Fruit fly (Drosophila melanogaster) whole organism, embryonic: Measurements from ENCODE around the gene Ddc.
A peak's percentile ranks its signal among the peaks of the same experiment; 100 is the strongest.

Experiments
- ATbp ChIP-seq: fragments of 200-800 bp; sonication (Bioruptor generic); optimal IDR thresholded peaks from 2 replicates; lab custom pipeline; 2017; ENCODE audit warnings: missing biosample characterization, mild to moderate bottlenecking, missing genetic modification characterization, missing genetic modification reagents
- Adf1 ChIP-seq: fragments of 200-800 bp; sonication (Bioruptor generic); IDR thresholded peaks from 2 replicates; pipeline ENCODE4 v1.3.6; 2022; ENCODE audit warnings: missing biosample characterization, missing genetic modification characterization
- Atf3 ChIP-seq: fragments of 200-800 bp; sonication (Bioruptor generic); optimal IDR thresholded peaks from 3 replicates; lab custom pipeline; 2016; ENCODE audit warnings: missing biosample characterization, missing genetic modification characterization
- CG10654 ChIP-seq: fragments of 200-800 bp; sonication (Bioruptor generic); optimal IDR thresholded peaks from 2 replicates; lab custom pipeline; 2016; ENCODE audit warnings: missing biosample characterization, missing genetic modification characterization
- CG11247 ChIP-seq: fragments of 200-800 bp; sonication (Bioruptor generic); IDR thresholded peaks from 2 replicates; pipeline ENCODE4 v1.3.6; 2022; ENCODE audit warnings: missing biosample characterization, missing genetic modification characterization
- CG12744 ChIP-seq: fragments of 200-800 bp; sonication (Bioruptor generic); optimal IDR thresholded peaks from 2 replicates; lab custom pipeline; 2016; ENCODE audit warnings: missing biosample characterization, missing genetic modification characterization
- CG17359 ChIP-seq: fragments of 200-800 bp; sonication (Bioruptor generic); optimal IDR thresholded peaks from 3 replicates; lab custom pipeline; 2018; ENCODE audit warnings: missing biosample characterization, mild to moderate bottlenecking, missing genetic modification characterization, moderate library complexity
- CG17829 ChIP-seq: fragments of 200-800 bp; optimal IDR thresholded peaks from 2 replicates; lab custom pipeline; 2019; ENCODE audit warnings: missing biosample characterization, mild to moderate bottlenecking, missing genetic modification characterization, moderate library complexity
- CG17912 ChIP-seq: fragments of 200-800 bp; sonication (Bioruptor generic); optimal IDR thresholded peaks from 2 replicates; lab custom pipeline; 2018; ENCODE audit warnings: missing biosample characterization, mild to moderate bottlenecking, missing genetic modification characterization
- CG31441 ChIP-seq: fragments of 200-800 bp; sonication (Bioruptor generic); IDR thresholded peaks from 2 replicates; pipeline ENCODE4 v1.3.6; 2022; ENCODE audit warnings: missing biosample characterization, missing genetic modification characterization
- CG32532 ChIP-seq: fragments of 200-800 bp; sonication (Bioruptor generic); IDR thresholded peaks from 2 replicates; pipeline ENCODE4 v1.3.6; 2022; ENCODE audit warnings: missing biosample characterization, missing genetic modification characterization
- CG33557 ChIP-seq: fragments of 200-800 bp; sonication (Bioruptor generic); optimal IDR thresholded peaks from 2 replicates; lab custom pipeline; 2019; ENCODE audit warnings: missing biosample characterization, mild to moderate bottlenecking, missing genetic modification characterization, moderate library complexity
- CG34376 ChIP-seq: fragments of 200-800 bp; sonication (Bioruptor generic); optimal IDR thresholded peaks from 2 replicates; lab custom pipeline; 2018; ENCODE audit warnings: missing biosample characterization, mild to moderate bottlenecking, missing genetic modification characterization
- CG4328 ChIP-seq: fragments of 200-800 bp; sonication (Bioruptor generic); optimal IDR thresholded peaks from 3 replicates; lab custom pipeline; 2017; ENCODE audit warnings: missing biosample characterization, missing genetic modification reagents, missing genetic modification characterization
- CG4617 ChIP-seq: fragments of 200-800 bp; sonication (Bioruptor generic); optimal IDR thresholded peaks from 3 replicates; lab custom pipeline; 2016; ENCODE audit warnings: missing biosample characterization, missing genetic modification characterization, borderline replicate concordance
- CG6272 ChIP-seq: fragments of 200-800 bp; sonication (Bioruptor generic); IDR thresholded peaks from 2 replicates; pipeline ENCODE4 v1.3.6; 2022; ENCODE audit warnings: missing biosample characterization, missing genetic modification characterization
- CG6683 ChIP-seq: fragments of 200-800 bp; sonication (Bioruptor generic); optimal IDR thresholded peaks from 2 replicates; lab custom pipeline; 2017; ENCODE audit warnings: missing biosample characterization, mild to moderate bottlenecking, missing genetic modification characterization, missing genetic modification reagents
- CG9215 ChIP-seq: fragments of 200-800 bp; sonication (Bioruptor generic); IDR thresholded peaks from 2 replicates; pipeline ENCODE4 v1.3.6; 2022; ENCODE audit warnings: missing biosample characterization, missing genetic modification characterization
- CG9437 ChIP-seq: fragments of 200-800 bp; sonication (Bioruptor generic); optimal IDR thresholded peaks from 2 replicates; lab custom pipeline; 2018; ENCODE audit warnings: missing biosample characterization, mild to moderate bottlenecking, missing genetic modification characterization
- CG9817 ChIP-seq: fragments of 200-800 bp; sonication (Bioruptor generic); optimal IDR thresholded peaks from 2 replicates; lab custom pipeline; 2018; ENCODE audit warnings: missing biosample characterization, mild to moderate bottlenecking, missing genetic modification characterization, moderate library complexity
- Doc2 ChIP-seq: fragments of 200-800 bp; sonication (Bioruptor generic); IDR thresholded peaks from 2 replicates; pipeline ENCODE4 v1.3.6; 2022; ENCODE audit warnings: missing biosample characterization, missing genetic modification characterization
- Hmx ChIP-seq: fragments of 200-800 bp; sonication (Bioruptor generic); optimal IDR thresholded peaks from 2 replicates; lab custom pipeline; 2016; ENCODE audit warnings: missing biosample characterization, missing genetic modification characterization
- Hr39 ChIP-seq: fragments of >200 bp; optimal IDR thresholded peaks from 2 replicates; lab custom pipeline; 2017
- MBD-R2 ChIP-seq: fragments of 200-800 bp; sonication (Bioruptor generic); IDR thresholded peaks from 2 replicates; pipeline ENCODE4 v1.3.6; 2022; ENCODE audit warnings: missing biosample characterization, missing genetic modification characterization
- Max ChIP-seq: fragments of 200-800 bp; sonication (Bioruptor generic); optimal IDR thresholded peaks from 2 replicates; lab custom pipeline; 2016; ENCODE audit warnings: missing biosample characterization, mild to moderate bottlenecking, missing genetic modification characterization
- NFAT ChIP-seq: fragments of 200-800 bp; sonication (Bioruptor generic); IDR thresholded peaks from 2 replicates; pipeline ENCODE4 v1.3.6; 2022; ENCODE audit warnings: missing biosample characterization, missing genetic modification characterization
- NK7.1 ChIP-seq: fragments of 200-800 bp; sonication (Bioruptor generic); optimal IDR thresholded peaks from 3 replicates; lab custom pipeline; 2016; ENCODE audit warnings: missing biosample characterization, missing genetic modification characterization
- Nf-YC ChIP-seq: fragments of 200-800 bp; optimal IDR thresholded peaks from 3 replicates; lab custom pipeline; 2019; ENCODE audit warnings: missing biosample characterization, mild to moderate bottlenecking, missing genetic modification characterization, moderate library complexity
- Oli ChIP-seq: fragments of 200-800 bp; sonication (Bioruptor generic); optimal IDR thresholded peaks from 2 replicates; lab custom pipeline; 2018; ENCODE audit warnings: missing biosample characterization, mild to moderate bottlenecking, missing genetic modification characterization, moderate library complexity
- PHDP ChIP-seq: fragments of 200-800 bp; sonication (Bioruptor generic); optimal IDR thresholded peaks from 3 replicates; lab custom pipeline; 2018; ENCODE audit warnings: missing biosample characterization, mild to moderate bottlenecking, missing genetic modification characterization, moderate library complexity
- Xbp1 ChIP-seq: fragments of 200-800 bp; sonication (Bioruptor generic); optimal IDR thresholded peaks from 3 replicates; lab custom pipeline; 2016; ENCODE audit warnings: missing biosample characterization, mild to moderate bottlenecking, missing genetic modification characterization
- ara ChIP-seq: fragments of 200-800 bp; sonication (Bioruptor generic); IDR thresholded peaks from 2 replicates; pipeline ENCODE4 v1.3.6; 2022; ENCODE audit warnings: missing biosample characterization, missing genetic modification characterization
- az2 ChIP-seq: fragments of 200-800 bp; sonication (Bioruptor generic); optimal IDR thresholded peaks from 3 replicates; lab custom pipeline; 2016; ENCODE audit warnings: missing biosample characterization, missing genetic modification characterization
- chinmo ChIP-seq: fragments of 200-800 bp; sonication (Bioruptor generic); IDR thresholded peaks from 4 replicates; pipeline ENCODE4 v1.3.6; 2022; ENCODE audit warnings: missing biosample characterization, missing genetic modification characterization; ENCODE audit not compliant: partially characterized antibody
- ci ChIP-seq: fragments of 200-800 bp; sonication (Bioruptor generic); IDR thresholded peaks from 3 replicates; pipeline ENCODE4 v1.3.6; 2022; ENCODE audit warnings: missing biosample characterization, missing genetic modification characterization
- crc ChIP-seq: fragments of 200-800 bp; sonication (Bioruptor generic); optimal IDR thresholded peaks from 2 replicates; lab custom pipeline; 2016; ENCODE audit warnings: missing biosample characterization, missing genetic modification characterization
- crol ChIP-seq: fragments of 200-800 bp; sonication (Bioruptor generic); IDR thresholded peaks from 2 replicates; pipeline ENCODE4 v1.3.6; 2022; ENCODE audit warnings: missing biosample characterization, missing genetic modification characterization
- crp ChIP-seq, 2 experiments: fragments of 200-800 bp; sonication (Bioruptor generic); optimal IDR thresholded peaks; 2 replicates in 1 of 2; 3 replicates in 1 of 2; lab custom pipeline; 2017; ENCODE audit warnings: missing biosample characterization in 2 of 2, missing genetic modification characterization in 2 of 2, mild to moderate bottlenecking in 1 of 2, moderate library complexity in 1 of 2
- fd3F ChIP-seq: fragments of 200-800 bp; sonication (Bioruptor generic); optimal IDR thresholded peaks from 2 replicates; lab custom pipeline; 2018; ENCODE audit warnings: missing biosample characterization, mild to moderate bottlenecking, missing genetic modification characterization, moderate library complexity
- fd96Cb ChIP-seq: fragments of 200-800 bp; sonication (Bioruptor generic); optimal IDR thresholded peaks from 2 replicates; lab custom pipeline; 2018; ENCODE audit warnings: missing biosample characterization, mild to moderate bottlenecking, missing genetic modification characterization, moderate library complexity
- gcm ChIP-seq: fragments of 200-800 bp; sonication (Bioruptor generic); optimal IDR thresholded peaks from 2 replicates; lab custom pipeline; 2019; ENCODE audit warnings: missing biosample characterization, mild to moderate bottlenecking, missing genetic modification characterization, moderate library complexity
- lilli ChIP-seq: fragments of 200-800 bp; sonication (Bioruptor generic); optimal IDR thresholded peaks from 3 replicates; lab custom pipeline; 2016; ENCODE audit warnings: missing biosample characterization, missing genetic modification characterization
- luna ChIP-seq: fragments of 200-800 bp; sonication (Bioruptor generic); optimal IDR thresholded peaks from 2 replicates; lab custom pipeline; 2016; ENCODE audit warnings: missing biosample characterization, missing genetic modification characterization
- oc ChIP-seq: fragments of 200-800 bp; sonication (Bioruptor generic); optimal IDR thresholded peaks from 2 replicates; lab custom pipeline; 2018; ENCODE audit warnings: missing biosample characterization, mild to moderate bottlenecking, missing genetic modification characterization, moderate library complexity
- pan ChIP-seq, 4 experiments: fragments of >200 bp in 3 of 4; fragments of 200-800 bp in 1 of 4; sonication (Bioruptor generic) in 1 of 4; optimal IDR thresholded peaks in 3 of 4; IDR thresholded peaks in 1 of 4; 2 replicates each; pipeline versions ENCODE4 v1.3.6 to Lab custom; 2017 to 2022; ENCODE audit warnings: missing biosample characterization in 2 of 4, missing genetic modification characterization in 2 of 4, mixed read lengths in 1 of 4
- pnt ChIP-seq: fragments of 200-800 bp; sonication (Bioruptor generic); optimal IDR thresholded peaks from 3 replicates; lab custom pipeline; 2016; ENCODE audit warnings: missing biosample characterization, missing genetic modification characterization
- pros ChIP-seq: fragments of 200-800 bp; sonication (Bioruptor generic); optimal IDR thresholded peaks from 3 replicates; lab custom pipeline; 2019; ENCODE audit warnings: missing biosample characterization, mild to moderate bottlenecking, missing genetic modification characterization, moderate library complexity
- pzg ChIP-seq: fragments of 200-800 bp; sonication (Bioruptor generic); optimal IDR thresholded peaks from 3 replicates; lab custom pipeline; 2018; ENCODE audit warnings: missing biosample characterization, mild to moderate bottlenecking, missing genetic modification characterization, moderate library complexity
- schlank ChIP-seq: fragments of 200-800 bp; sonication (Bioruptor generic); optimal IDR thresholded peaks from 2 replicates; lab custom pipeline; 2018; ENCODE audit warnings: missing biosample characterization, mild to moderate bottlenecking, missing genetic modification characterization
- trh ChIP-seq: fragments of 200-800 bp; sonication (Bioruptor generic); optimal IDR thresholded peaks from 2 replicates; lab custom pipeline; 2016; ENCODE audit warnings: missing biosample characterization, missing genetic modification characterization
- zfh2 ChIP-seq: fragments of 200-800 bp; sonication (Bioruptor generic); optimal IDR thresholded peaks from 2 replicates; lab custom pipeline; 2016; ENCODE audit warnings: missing biosample characterization, missing genetic modification characterization

Ddc gene

dm6 chr2L:19126888-19127287, 6.8 kb upstream of the Ddc start (continued):
- TF ChIP-seq crp (GFP tag; optimal IDR thresholded peaks at IDR 0.05; lab: Kevin White, UChicago) = peak; percentile 66 to 91
- TF ChIP-seq CG17359 (tag; lab: Kevin White, UChicago) = peak; percentile 28
- TF ChIP-seq CG34376 = peak; percentile 20
- TF ChIP-seq CG17829 (tag; lab: Kevin White, UChicago) = peak; percentile 65
- TF ChIP-seq PHDP (tag; lab: Kevin White, UChicago) = peak; percentile 71
- TF ChIP-seq ATbp (GFP tag; lab: Kevin White, UChicago) = peak; percentile 32
- peak; percentile 25 for TF ChIP-seq Max (GFP tag; lab: Kevin White, UChicago)
- peak; percentile 63 for TF ChIP-seq fd3F
- TF ChIP-seq Atf3 (GFP tag; lab: Kevin White, UChicago) = no peak
- peak; percentile 83 for TF ChIP-seq CG9817
- TF ChIP-seq Oli (tag; lab: Kevin White, UChicago) = peak; percentile 71
- peak; percentile 35 for TF ChIP-seq Adf1 (GFP tag; lab: Robert Waterston, UW)
- TF ChIP-seq luna (GFP tag; lab: Kevin White, UChicago) = no peak
- no peak for TF ChIP-seq NK7.1 (GFP tag; lab: Kevin White, UChicago)
- peak; percentile 60 for TF ChIP-seq az2 (GFP tag; lab: Kevin White, UChicago)
- TF ChIP-seq CG12744 (GFP tag; lab: Kevin White, UChicago) = no peak
- TF ChIP-seq Nf-YC (tag; lab: Kevin White, UChicago) = peak; percentile 70
- no peak for TF ChIP-seq Hmx (GFP tag; lab: Kevin White, UChicago)
- peak; percentile 34 for TF ChIP-seq CG4617 (GFP tag; lab: Kevin White, UChicago)
- TF ChIP-seq Xbp1 (GFP tag; lab: Kevin White, UChicago) = peak; percentile 63
- TF ChIP-seq chinmo = no peak
- TF ChIP-seq schlank (tag; lab: Kevin White, UChicago) = no peak
- peak; percentile 18 for TF ChIP-seq pzg (GFP tag; lab: Kevin White, UChicago)
- TF ChIP-seq gcm = peak; percentile 64
- no peak for TF ChIP-seq ara (GFP tag; lab: Robert Waterston, UW)
- no peak for TF ChIP-seq NFAT
- TF ChIP-seq lilli (GFP tag; lab: Kevin White, UChicago) = peak; percentile 40
- peak; percentile 30 for TF ChIP-seq fd96Cb (tag; lab: Kevin White, UChicago)
- TF ChIP-seq Doc2 (GFP tag; lab: Robert Waterston, UW) = no peak
- peak; percentile 56 for TF ChIP-seq CG32532
- peak; percentile 86 for TF ChIP-seq MBD-R2
- TF ChIP-seq CG11247 (GFP tag; lab: Robert Waterston, UW) = 0 out of 2 replicates have a peak, but pooled peaks have one; percentile 11
- no peak for TF ChIP-seq CG6272 (GFP tag; lab: Robert Waterston, UW)
- peak; percentile 77 for TF ChIP-seq CG4328 (GFP tag; lab: Kevin White, UChicago)
- TF ChIP-seq CG6683 (GFP tag; lab: Kevin White, UChicago) = peak; percentile 52
- peak; percentile 15 for TF ChIP-seq zfh2 (GFP tag; lab: Kevin White, UChicago)
- no peak for TF ChIP-seq pan (optimal IDR thresholded peaks at IDR 0.05; lab: Kevin White, UChicago)
- TF ChIP-seq pan (GFP tag; optimal IDR thresholded peaks at IDR 0.05 in 1 of 2, IDR thresholded peaks at IDR 0.05 in 1 of 2) = no peak
- TF ChIP-seq CG9437 (GFP tag; lab: Kevin White, UChicago) = no peak
- no peak for TF ChIP-seq pros
- TF ChIP-seq pnt (GFP tag; lab: Kevin White, UChicago) = no peak
- TF ChIP-seq Hr39 (lab: Kevin White, UChicago) = no peak
- no peak for TF ChIP-seq crol (GFP tag; lab: Robert Waterston, UW)
- TF ChIP-seq CG9215 (GFP tag; lab: Robert Waterston, UW) = peak; percentile 58
- no peak for TF ChIP-seq crc
- peak; percentile 8 for TF ChIP-seq CG17912 (GFP tag; lab: Kevin White, UChicago)
- TF ChIP-seq CG10654 (GFP tag; lab: Kevin White, UChicago) = peak; percentile 52
- no peak for TF ChIP-seq trh (GFP tag; lab: Kevin White, UChicago)
- peak; percentile 77 for TF ChIP-seq CG33557 (GFP tag; lab: Kevin White, UChicago)
- no peak for TF ChIP-seq ci (GFP tag; lab: Robert Waterston, UW)
- no peak; the same call in 1 of the 2 replicates for TF ChIP-seq CG31441 (GFP tag; lab: Robert Waterston, UW)
- peak; percentile 33 for TF ChIP-seq oc
